Fruit fly (Drosophila melanogaster) whole organism, embryonic: ENCODE results near the gene CG13613.

Experiments
- HLH4C ChIP-seq: fragments of 200-800 bp; sonication (Bioruptor generic); IDR thresholded peaks from 3 replicates; pipeline ENCODE4 v1.3.6; 2022; ENCODE audit warnings: missing biosample characterization, missing genetic modification characterization; ENCODE audit not compliant: partially characterized antibody
- Mad ChIP-seq: fragments of 200-800 bp; sonication (Bioruptor generic); optimal IDR thresholded peaks from 2 replicates; lab custom pipeline; 2016; ENCODE audit warnings: missing biosample characterization, missing genetic modification characterization
- chif ChIP-seq, 2 experiments: fragments of 200-800 bp; sonication (Bioruptor generic); optimal IDR thresholded peaks; 3 replicates each; lab custom pipeline; 2016; ENCODE audit warnings: missing biosample characterization in 2 of 2, missing genetic modification characterization in 2 of 2

DNA sequence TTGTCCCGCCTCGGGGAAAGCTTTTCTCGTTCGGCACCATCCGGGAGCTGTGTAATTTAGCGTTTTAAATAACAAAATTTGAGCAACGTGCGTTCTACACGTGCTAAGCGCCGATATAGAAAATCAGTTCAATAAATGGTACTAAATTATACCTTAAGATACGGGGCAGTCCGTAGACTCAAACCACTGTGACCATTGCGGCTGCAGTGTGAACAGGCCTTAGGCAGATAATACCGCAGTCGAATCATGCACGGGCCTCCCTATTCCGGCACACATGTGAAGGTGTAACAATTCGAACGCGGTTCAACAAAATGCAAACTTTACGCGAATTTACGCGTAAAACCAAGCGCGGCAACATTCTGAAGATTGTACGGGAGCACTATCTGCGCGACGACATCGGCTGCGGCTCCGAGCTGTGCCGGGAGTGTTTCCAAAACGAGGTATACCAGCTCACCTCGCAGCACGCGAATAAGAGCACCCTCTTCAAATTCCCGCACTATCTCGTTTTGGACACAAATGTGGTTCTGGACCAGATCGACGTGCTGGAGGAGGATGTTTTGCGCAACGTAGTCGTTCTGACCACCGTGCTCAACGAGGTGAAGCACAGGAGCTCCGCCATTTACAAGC, 32.1 kb upstream of the CG13613 start, which contains the start of the genes Rrp5 and Dis3:
- peak; percentile 58; the same call in 2 of the 3 replicates for TF ChIP-seq HLH4C (GFP tag; lab: Robert Waterston, UW)
- TF ChIP-seq Mad (GFP tag; lab: Kevin White, UChicago): peak; percentile 36
- peak in 1 of 2 experiments; percentile 24 for TF ChIP-seq chif (GFP tag; optimal IDR thresholded peaks at IDR 0.05; lab: Kevin White, UChicago)
